Worm (Caenorhabditis elegans): Measurements from ENCODE around the gene acdh-11.

DNA sequence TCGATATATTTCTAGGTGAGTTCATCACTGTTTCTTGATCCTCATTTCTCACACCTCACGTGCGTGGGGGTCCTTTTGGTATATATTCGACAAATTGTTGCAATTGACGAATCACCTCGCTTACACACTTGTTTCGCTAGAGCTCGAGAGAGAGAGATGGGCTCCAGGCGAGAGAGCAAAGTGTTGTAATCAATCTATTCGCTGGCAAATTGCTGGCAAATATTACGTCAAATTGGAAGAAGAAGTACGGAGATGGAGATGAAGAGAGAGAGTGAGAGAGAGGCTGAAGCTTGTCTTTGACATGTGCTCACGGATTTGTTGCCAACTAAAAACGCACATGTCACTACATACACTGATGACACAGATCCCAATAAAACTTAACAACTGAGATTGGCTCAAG is 40.1 kb upstream of the acdh-11 start:
- TF ChIP-seq dao-5 (tag; optimal IDR thresholded peaks at IDR 0.05) (no peak), him-1 (tag; optimal IDR thresholded peaks at IDR 0.05) (no peak)
